Fruit fly (Drosophila melanogaster): ENCODE results near the gene CG14937.

Gene CG14937

dm6 chr2L:11829277-11829676 lies 35.4 kb upstream of the CG14937 start, which contains the start of gene esc (continued):
- TF ChIP-seq Adf1 (GFP tag; IDR thresholded peaks at IDR 0.05) (peak; percentile 45), exex (tag; optimal IDR thresholded peaks at IDR 0.05) (no peak), ac (GFP tag; optimal IDR thresholded peaks at IDR 0.05) (no peak), fu2 (GFP tag; optimal IDR thresholded peaks at IDR 0.05) (peak; percentile 3), Six4 (GFP tag; optimal IDR thresholded peaks at IDR 0.05) (no peak), CG9932 (GFP tag; IDR thresholded peaks at IDR 0.05) (peak; percentile 60), CG30431 (GFP tag; optimal IDR thresholded peaks at IDR 0.05) (no peak), kni (GFP tag; optimal IDR thresholded peaks at IDR 0.05) (no peak), kay (GFP tag; optimal IDR thresholded peaks at IDR 0.05) (no peak), CG18011 (GFP tag; optimal IDR thresholded peaks at IDR 0.05) (peak; percentile 41), CG3065 (GFP tag; optimal IDR thresholded peaks at IDR 0.05) (no peak), CG16815 (GFP tag; optimal IDR thresholded peaks at IDR 0.05) (no peak), mam (GFP tag; optimal IDR thresholded peaks at IDR 0.05) (peak; percentile 45), ind (GFP tag; optimal IDR thresholded peaks at IDR 0.05) (no peak), CG8944 (GFP tag; optimal IDR thresholded peaks at IDR 0.05) (peak; percentile 37), CG9817 (tag; optimal IDR thresholded peaks at IDR 0.05) (peak; percentile 23), p53 (GFP tag; optimal IDR thresholded peaks at IDR 0.05) (peak; percentile 10), CG8765 (GFP tag; IDR thresholded peaks at IDR 0.05) (no peak), crc (GFP tag; optimal IDR thresholded peaks at IDR 0.05) (no peak), E2f2 (GFP tag; IDR thresholded peaks at IDR 0.05) (peak; percentile 99), Blimp-1 (GFP tag; optimal IDR thresholded peaks at IDR 0.05) (no peak), zfh1 (GFP tag; IDR thresholded peaks at IDR 0.05) (peak; percentile 39; the same call in 1 of the 3 replicates), CG10565 (GFP tag; optimal IDR thresholded peaks at IDR 0.05) (no peak), CG9797 (GFP tag; optimal IDR thresholded peaks at IDR 0.05) (peak; percentile 94), pum (GFP tag; optimal IDR thresholded peaks at IDR 0.05) (peak; percentile 14), Scr (GFP tag; IDR thresholded peaks at IDR 0.05; ENCODE audit: partially characterized antibody) (no peak; the same call in 1 of the 2 replicates), trem (tag; optimal IDR thresholded peaks at IDR 0.05) (peak; percentile 61), CG2889 (GFP tag; IDR thresholded peaks at IDR 0.05) (no peak), CG1792 (GFP tag; optimal IDR thresholded peaks at IDR 0.05) (peak; percentile 14), Ptx1 (GFP tag; IDR thresholded peaks at IDR 0.05) (peak; percentile 27; the same call in 1 of the 2 replicates), pita (GFP tag; optimal IDR thresholded peaks at IDR 0.05) (no peak), seq (GFP tag; IDR thresholded peaks at IDR 0.05) (no peak), tgo (GFP tag; IDR thresholded peaks at IDR 0.05) (no peak), MBD-R2 (GFP tag; IDR thresholded peaks at IDR 0.05) (peak; percentile 78), CG10543 (GFP tag; optimal IDR thresholded peaks at IDR 0.05) (no peak), sob (GFP tag; IDR thresholded peaks at IDR 0.05) (peak; percentile 61; the same call in 1 of the 2 replicates), CG12236 (GFP tag; optimal IDR thresholded peaks at IDR 0.05) (no peak), CG34422 (GFP tag; IDR thresholded peaks at IDR 0.05) (no peak), dimm (GFP tag; IDR thresholded peaks at IDR 0.05) (no peak), pho (GFP tag; optimal IDR thresholded peaks at IDR 0.05) (peak; percentile 29), dan (GFP tag; IDR thresholded peaks at IDR 0.05) (no peak), CG7928 (GFP tag; optimal IDR thresholded peaks at IDR 0.05) (no peak), nom (GFP tag; optimal IDR thresholded peaks at IDR 0.05) (no peak), az2 (GFP tag; optimal IDR thresholded peaks at IDR 0.05) (no peak), nau (GFP tag; optimal IDR thresholded peaks at IDR 0.05) (no peak), CG4617 (GFP tag; optimal IDR thresholded peaks at IDR 0.05; ENCODE audit: borderline replicate concordance) (peak; percentile 56), CG15514 (GFP tag; optimal IDR thresholded peaks at IDR 0.05) (peak; percentile 46), CG1603 (tag; optimal IDR thresholded peaks at IDR 0.05) (peak; percentile 87), Mad (GFP tag; optimal IDR thresholded peaks at IDR 0.05) (peak; percentile 61), Dp (GFP tag; optimal IDR thresholded peaks at IDR 0.05) (peak; percentile 98), CG10209 (GFP tag; optimal IDR thresholded peaks at IDR 0.05) (peak; percentile 21), Hmr (GFP tag; optimal IDR thresholded peaks at IDR 0.05) (peak; percentile 38)
